Fruit fly (Drosophila melanogaster) Kc167 (cell line): ENCODE data around the gene Sap-r.

Experiments used
- Sin3A ChIP-seq: fragments of >200 bp; optimal IDR thresholded peaks from 2 replicates; lab custom pipeline; 2018; ENCODE audit warnings: missing external identifiers
- h ChIP-seq: fragments of >200 bp; optimal IDR thresholded peaks from 3 replicates; lab custom pipeline; 2018; ENCODE audit warnings: missing external identifiers
- insv ChIP-seq: fragments of >200 bp; optimal IDR thresholded peaks from 3 replicates; lab custom pipeline; 2018; ENCODE audit warnings: missing external identifiers
- psq ChIP-seq: fragments of >200 bp; optimal IDR thresholded peaks from 2 replicates; lab custom pipeline; 2017; ENCODE audit warnings: missing external identifiers
- ttk ChIP-seq: sonication (Bioruptor generic); optimal IDR thresholded peaks from 2 replicates; lab custom pipeline; 2017; ENCODE audit warnings: missing external identifiers

- TF ChIP-seq psq (no peak), h (lab: Kevin White, UChicago) (no peak), ttk (no peak), insv (lab: Kevin White, UChicago) (no peak), Sin3A (lab: Kevin White, UChicago) (no peak)
Observed at dm6 chr3R:30864465-30864864, 24.4 kb downstream of the Sap-r start.
